Worm (Caenorhabditis elegans): ENCODE measurements around the gene C28H8.3.

C28H8.3 gene

ce11 chrIII:5917365-5917958 lies 9.0 kb downstream of the C28H8.3 start (continued):
- TF ChIP-seq nhr-6 (tag; optimal IDR thresholded peaks at IDR 0.05) (no peak), ceh-44 (GFP tag; IDR thresholded peaks at IDR 0.05) (no peak), hlh-11 (tag; optimal IDR thresholded peaks at IDR 0.05) (peak; percentile 58), php-3 (GFP tag; IDR thresholded peaks at IDR 0.05) (peak; percentile 78), R02D3.7 (tag; optimal IDR thresholded peaks at IDR 0.05) (no peak), madf-9 (GFP tag; conservative IDR thresholded peaks at IDR 0.05) (no peak), lin-13 (GFP tag; optimal IDR thresholded peaks at IDR 0.05) (peak; percentile 58), mxl-3 (GFP tag; optimal IDR thresholded peaks at IDR 0.05) (peak; percentile 31), jun-1 (tag; optimal IDR thresholded peaks at IDR 0.05) (no peak), aha-1 (tag) (peak; percentile 90), ceh-82 (tag; optimal IDR thresholded peaks at IDR 0.05) (no peak), zfp-3 (GFP tag; conservative IDR thresholded peaks at IDR 0.05) (no peak), dve-1 (tag; optimal IDR thresholded peaks at IDR 0.05; ENCODE audit: insufficient read depth) (peak; percentile 97), hmg-1.1 (GFP tag; IDR thresholded peaks at IDR 0.05) (no peak), Y5F2A.4 (GFP tag; optimal IDR thresholded peaks at IDR 0.05) (no peak), unc-62 (GFP tag; optimal IDR thresholded peaks at IDR 0.05 in 1 of 2) (peak in 1 of 2 experiments; percentile 84), unc-62 (tag; optimal IDR thresholded peaks at IDR 0.05) (no peak), dpl-1 (GFP tag; optimal IDR thresholded peaks at IDR 0.05) (no peak)

DNA sequence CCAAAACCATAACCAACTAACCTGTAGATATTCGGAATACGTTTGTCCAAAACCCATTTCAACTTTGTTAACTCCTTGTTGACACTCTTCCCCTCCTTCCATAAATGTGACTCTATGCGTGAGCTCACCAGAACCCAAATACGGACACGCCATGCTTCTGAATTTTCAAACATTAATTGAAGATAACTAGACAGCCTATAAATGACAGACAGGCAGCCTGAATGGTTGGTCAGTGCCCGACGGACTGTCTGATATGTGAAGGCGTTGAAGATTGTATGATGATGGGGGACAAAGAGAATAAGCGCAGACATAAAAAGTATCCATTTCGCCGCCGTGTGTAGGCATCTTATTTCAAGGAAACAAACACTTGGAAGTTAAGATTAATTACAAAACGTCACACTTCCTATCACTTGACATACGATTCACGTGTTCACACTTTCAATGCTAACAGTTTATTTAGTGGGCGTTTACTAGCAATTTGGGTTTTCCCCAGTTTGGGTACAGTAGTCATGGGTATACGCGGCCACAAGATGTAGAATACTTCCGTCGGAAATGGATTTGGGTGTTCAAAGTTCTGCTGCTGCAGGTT lies 11.4 kb downstream of the C28H8.3 start, which contains the start of the genes tdo-2 and C28H8.2:
TSS of gene tdo-2 (minus strand) at position 157 of the 589 bp plus-strand sequence.
TSS of gene C28H8.2 (plus strand) at position 524 of the 589 bp plus-strand sequence.
- TF ChIP-seq duxl-1 (tag; optimal IDR thresholded peaks at IDR 0.05; ENCODE audit: poor library complexity) (no peak), ceh-62 (tag; optimal IDR thresholded peaks at IDR 0.05) (no peak), snpc-1.2 (GFP tag; IDR thresholded peaks at IDR 0.05) (no peak), lin-13 (GFP tag; optimal IDR thresholded peaks at IDR 0.05) (no peak), F49E8.2 (tag; optimal IDR thresholded peaks at IDR 0.05; ENCODE audit: borderline replicate concordance) (no peak), daf-16 (GFP tag; optimal IDR thresholded peaks at IDR 0.05) (no peak), daf-16 (tag; optimal IDR thresholded peaks at IDR 0.05) (no peak), tag-97 (GFP tag; IDR thresholded peaks at IDR 0.05) (no peak), snpc-4 (tag; optimal IDR thresholded peaks at IDR 0.05) (no peak), D1046.2 (GFP tag; IDR thresholded peaks at IDR 0.05) (no peak), nhr-28 (tag; optimal IDR thresholded peaks at IDR 0.05) (peak; percentile 85), F26F4.8 (GFP tag; conservative IDR thresholded peaks at IDR 0.05) (no peak), mes-2 (tag; optimal IDR thresholded peaks at IDR 0.05; ENCODE audit: poor library complexity, severe bottlenecking) (no peak), Y105C5A.15 (GFP tag; IDR thresholded peaks at IDR 0.05) (no peak), ZK546.5 (tag; optimal IDR thresholded peaks at IDR 0.05) (no peak), dpl-1 (GFP tag; optimal IDR thresholded peaks at IDR 0.05) (peak; percentile 6), nhr-76 (tag; optimal IDR thresholded peaks at IDR 0.05) (no peak), zfp-3 (GFP tag; conservative IDR thresholded peaks at IDR 0.05) (no peak), gei-8 (GFP tag; optimal IDR thresholded peaks at IDR 0.05) (peak; percentile 44), rbr-2 (tag; optimal IDR thresholded peaks at IDR 0.05) (no peak), aly-2 (tag; optimal IDR thresholded peaks at IDR 0.05) (no peak), unc-39 (tag; optimal IDR thresholded peaks at IDR 0.05) (no peak), hlh-30 (tag; optimal IDR thresholded peaks at IDR 0.05; ENCODE audit: insufficient read depth) (peak; percentile 84), aha-1 (tag) (no peak), mxl-2 (GFP tag; conservative IDR thresholded peaks at IDR 0.05) (no peak), lin-39 (tag; optimal IDR thresholded peaks at IDR 0.05) (no peak), php-3 (GFP tag; IDR thresholded peaks at IDR 0.05) (no peak), Y75B8A.6 (GFP tag; IDR thresholded peaks at IDR 0.05) (no peak), T20F7.1 (GFP tag; optimal IDR thresholded peaks at IDR 0.05) (no peak), nhr-48 (tag; optimal IDR thresholded peaks at IDR 0.05) (peak; percentile 85), nhr-111 (GFP tag; optimal IDR thresholded peaks at IDR 0.05) (no peak), ceh-32 (tag; optimal IDR thresholded peaks at IDR 0.05; ENCODE audit: poor library complexity) (no peak), ceh-82 (tag; optimal IDR thresholded peaks at IDR 0.05) (no peak), lin-29 (GFP tag; IDR thresholded peaks at IDR 0.05) (no peak), ZK337.2 (GFP tag; IDR thresholded peaks at IDR 0.05) (no peak), spr-3 (GFP tag; optimal IDR thresholded peaks at IDR 0.05) (no peak), dve-1 (tag; optimal IDR thresholded peaks at IDR 0.05; ENCODE audit: insufficient read depth) (peak; percentile 60), egl-27 (tag; optimal IDR thresholded peaks at IDR 0.05) (no peak)

Data from whole organism, L4 larva.